Worm (Caenorhabditis elegans): Measurements from ENCODE around the gene srsx-36.

srsx-36 gene

ce11 chrV:15766122-15766594 is 43.3 kb downstream of the srsx-36 start, which contains the start of the genes haf-3 and F57A10.2:
Gene haf-3, minus strand, starts transcription at chrV:15766172.
Gene F57A10.2, plus strand, starts transcription at chrV:15766575.
- TF ChIP-seq sptf-1 (tag; optimal IDR thresholded peaks at IDR 0.05) (peak; percentile 74), bed-3 (GFP tag; optimal IDR thresholded peaks at IDR 0.05) (no peak), mep-1 (tag; optimal IDR thresholded peaks at IDR 0.05) (peak; percentile 91), mls-2 (tag; optimal IDR thresholded peaks at IDR 0.05) (no peak), elt-1 (tag; optimal IDR thresholded peaks at IDR 0.05; ENCODE audit: borderline replicate concordance, insufficient read depth) (peak; percentile 11), mab-5 (tag; optimal IDR thresholded peaks at IDR 0.05) (peak; percentile 62), tbx-8 (GFP tag; optimal IDR thresholded peaks at IDR 0.05) (no peak), snpc-4 (tag; optimal IDR thresholded peaks at IDR 0.05) (no peak), M03D4.4 (tag; optimal IDR thresholded peaks at IDR 0.05) (peak; percentile 46), ces-1 (GFP tag; optimal IDR thresholded peaks at IDR 0.05) (peak; percentile 67), drap-1 (GFP tag; optimal IDR thresholded peaks at IDR 0.05) (peak; percentile 79), nhr-76 (tag; optimal IDR thresholded peaks at IDR 0.05) (no peak), hlh-1 (tag; optimal IDR thresholded peaks at IDR 0.05) (peak; percentile 23), pha-4 (tag; optimal IDR thresholded peaks at IDR 0.05) (peak; percentile 48), unc-62 (GFP tag; optimal IDR thresholded peaks at IDR 0.05) (no peak), lsy-2 (tag; optimal IDR thresholded peaks at IDR 0.05) (peak; percentile 77), flh-1 (GFP tag; optimal IDR thresholded peaks at IDR 0.05) (no peak), ceh-39 (tag; optimal IDR thresholded peaks at IDR 0.05) (peak; percentile 43), nhr-237 (tag; optimal IDR thresholded peaks at IDR 0.05) (peak; percentile 82), unc-120 (tag; optimal IDR thresholded peaks at IDR 0.05; ENCODE audit: poor library complexity, severe bottlenecking) (no peak), elt-3 (tag; optimal IDR thresholded peaks at IDR 0.05) (no peak), lin-13 (tag; optimal IDR thresholded peaks at IDR 0.05) (peak; percentile 85), blmp-1 (tag; optimal IDR thresholded peaks at IDR 0.05) (no peak)

ce11 chrV:15758449-15758848 is 51.0 kb downstream of the srsx-36 start, which contains the start of gene str-9:
Gene str-9, plus strand, starts transcription at chrV:15758749.
- no peak for TF ChIP-seq ztf-11 (tag; optimal IDR thresholded peaks at IDR 0.05)
- TF ChIP-seq elt-1 (tag; optimal IDR thresholded peaks at IDR 0.05; ENCODE audit: borderline replicate concordance, insufficient read depth) = no peak

All from whole organism, mixed stage, embryonic.